Worm (Caenorhabditis elegans) whole organism, L1 larva: ENCODE data around the gene nhr-59.
"Not testable (repeated sequence)": the region's sequence is repeated elsewhere in the genome, so short reads cannot be mapped to it uniquely, and the experiment has no call there.

Experiments
- C34B4.2 ChIP-seq: sonication (generic microtip); optimal IDR thresholded peaks from 2 replicates; lab custom pipeline; 2017; ENCODE audit warnings: mild to moderate bottlenecking, missing genetic modification characterization, missing compliant biosample characterization
- F16B12.6 ChIP-seq: fragments of 150-350 bp; optimal IDR thresholded peaks from 2 replicates; lab custom pipeline; 2014; ENCODE audit warnings: missing biosample characterization, missing genetic modification characterization
- Y116A8C.19 ChIP-seq: sonication (generic microtip); optimal IDR thresholded peaks from 2 replicates; lab custom pipeline; 2016; ENCODE audit warnings: missing compliant biosample characterization, missing genetic modification characterization, borderline replicate concordance
- aha-1 ChIP-seq: fragments of 150-350 bp; optimal IDR thresholded peaks from 2 replicates; lab custom pipeline; 2014; ENCODE audit warnings: missing biosample characterization, missing genetic modification characterization
- aly-2 ChIP-seq: fragments of 150-350 bp; optimal IDR thresholded peaks from 2 replicates; lab custom pipeline; 2014; ENCODE audit warnings: missing biosample characterization, missing genetic modification characterization
- ceh-8 ChIP-seq: fragments of 200-800 bp; sonication (Bioruptor generic); optimal IDR thresholded peaks from 2 replicates; lab custom pipeline; 2018; ENCODE audit warnings: mild to moderate bottlenecking, missing genetic modification characterization, moderate library complexity, missing compliant biosample characterization
- ceh-82 ChIP-seq, 3 experiments: fragments of 150-350 bp in 1 of 3; sonication (generic microtip) in 2 of 3; optimal IDR thresholded peaks; 2 replicates each; lab custom pipeline; 2014 to 2017; ENCODE audit warnings: missing biosample characterization in 3 of 3, missing genetic modification characterization in 3 of 3
- ces-1 ChIP-seq: fragments of 150-350 bp; optimal IDR thresholded peaks from 2 replicates; lab custom pipeline; 2014; ENCODE audit warnings: missing biosample characterization, missing genetic modification reagents, missing genetic modification characterization
- dsc-1 ChIP-seq: sonication (generic microtip); optimal IDR thresholded peaks from 2 replicates; lab custom pipeline; 2016; ENCODE audit warnings: mild to moderate bottlenecking, missing genetic modification characterization, missing compliant biosample characterization
- efl-1 ChIP-seq, 4 experiments: fragments of 150-350 bp; optimal IDR thresholded peaks in 3 of 4; peaks in 1 of 4; 1 replicate in 1 of 4; 2 replicates in 3 of 4; lab custom pipeline; 2014; ENCODE audit warnings: missing biosample characterization in 2 of 4, missing genetic modification characterization in 2 of 4, missing genetic modification reagents in 2 of 4
- elt-2 ChIP-seq: sonication (generic microtip); optimal IDR thresholded peaks from 2 replicates; lab custom pipeline; 2016; ENCODE audit warnings: missing genetic modification characterization, mild to moderate bottlenecking, inconsistent platforms, missing compliant biosample characterization, missing genetic modification reagents
- elt-3 ChIP-seq, 6 experiments: fragments of 150-350 bp in 1 of 6; sonication (generic microtip); optimal IDR thresholded peaks; 2 replicates each; lab custom pipeline; 2017 to 2018; ENCODE audit warnings: missing biosample characterization in 6 of 6, missing genetic modification characterization in 6 of 6, inconsistent platforms in 1 of 6
- ets-5 ChIP-seq: fragments of 200-800 bp; sonication (Bioruptor generic); IDR thresholded peaks from 2 replicates; pipeline ENCODE4 v1.3.6; 2022; ENCODE audit warnings: missing genetic modification characterization, missing compliant biosample characterization
- fkh-10 ChIP-seq: sonication (generic microtip); optimal IDR thresholded peaks from 2 replicates; lab custom pipeline; 2017; ENCODE audit warnings: missing biosample characterization, missing genetic modification reagents, missing genetic modification characterization
- fos-1 ChIP-seq: fragments of 150-350 bp; optimal IDR thresholded peaks from 2 replicates; lab custom pipeline; 2014; ENCODE audit warnings: missing biosample characterization, missing genetic modification characterization
- irx-1 ChIP-seq: sonication (generic microtip); optimal IDR thresholded peaks from 2 replicates; lab custom pipeline; 2016; ENCODE audit warnings: missing genetic modification characterization, missing compliant biosample characterization
- jun-1 ChIP-seq: fragments of 150-350 bp; optimal IDR thresholded peaks from 2 replicates; lab custom pipeline; 2014; ENCODE audit warnings: missing biosample characterization, missing genetic modification reagents, missing genetic modification characterization
- lin-13 ChIP-seq: fragments of 150-350 bp; optimal IDR thresholded peaks from 2 replicates; lab custom pipeline; 2014; ENCODE audit warnings: missing biosample characterization, missing genetic modification reagents, missing genetic modification characterization
- lin-15B ChIP-seq: fragments of 150-350 bp; sonication (generic microtip); optimal IDR thresholded peaks from 3 replicates; lab custom pipeline; 2014; ENCODE audit warnings: missing biosample characterization, missing genetic modification characterization
- lin-35 ChIP-seq, 2 experiments: fragments of 150-350 bp; optimal IDR thresholded peaks; 2 replicates each; lab custom pipeline; 2014; ENCODE audit warnings: missing biosample characterization in 2 of 2, missing genetic modification characterization in 2 of 2, missing genetic modification reagents in 2 of 2
- lin-39 ChIP-seq: fragments of 150-350 bp; optimal IDR thresholded peaks from 2 replicates; lab custom pipeline; 2014; ENCODE audit warnings: missing biosample characterization, missing genetic modification reagents, missing genetic modification characterization
- lir-3 ChIP-seq: sonication (generic microtip); optimal IDR thresholded peaks from 2 replicates; lab custom pipeline; 2016; ENCODE audit warnings: mild to moderate bottlenecking, missing genetic modification characterization, moderate library complexity, missing compliant biosample characterization; ENCODE audit not compliant: poor library complexity
- lsy-2 ChIP-seq, 2 experiments: fragments of 150-350 bp; optimal IDR thresholded peaks; 2 replicates each; lab custom pipeline; 2014; ENCODE audit warnings: missing biosample characterization in 2 of 2, missing genetic modification characterization in 2 of 2
- nhr-12 ChIP-seq: sonication (generic microtip); optimal IDR thresholded peaks from 2 replicates; lab custom pipeline; 2017; ENCODE audit warnings: missing biosample characterization, missing genetic modification characterization
- nhr-28 ChIP-seq: fragments of 150-350 bp; optimal IDR thresholded peaks from 2 replicates; lab custom pipeline; 2014; ENCODE audit warnings: missing biosample characterization, missing genetic modification characterization
- nhr-71 ChIP-seq: sonication (generic microtip); optimal IDR thresholded peaks from 2 replicates; lab custom pipeline; 2016; ENCODE audit warnings: mild to moderate bottlenecking, missing genetic modification characterization, moderate library complexity, missing compliant biosample characterization
- nhr-76 ChIP-seq: sonication (generic microtip); optimal IDR thresholded peaks from 2 replicates; lab custom pipeline; 2017; ENCODE audit warnings: missing biosample characterization, missing genetic modification characterization
- nhr-85 ChIP-seq: sonication (generic microtip); peaks from one replicate; lab custom pipeline; 2016; ENCODE audit warnings: missing genetic modification characterization, inconsistent platforms, missing compliant biosample characterization
- pqm-1 ChIP-seq: sonication (generic microtip); optimal IDR thresholded peaks from 3 replicates; lab custom pipeline; 2017; ENCODE audit warnings: missing biosample characterization, missing genetic modification characterization
- snu-23 ChIP-seq: sonication (generic microtip); optimal IDR thresholded peaks from 2 replicates; lab custom pipeline; 2016; ENCODE audit warnings: missing genetic modification characterization, missing compliant biosample characterization
- sox-4 ChIP-seq: sonication (generic microtip); optimal IDR thresholded peaks from 2 replicates; lab custom pipeline; 2016; ENCODE audit warnings: missing genetic modification characterization, missing compliant biosample characterization
- sup-37 ChIP-seq: fragments of 200-800 bp; sonication (Bioruptor generic); optimal IDR thresholded peaks from 2 replicates; lab custom pipeline; 2018; ENCODE audit warnings: mild to moderate bottlenecking, missing genetic modification characterization, missing compliant biosample characterization
- swsn-7 ChIP-seq: sonication (generic microtip); optimal IDR thresholded peaks from 2 replicates; lab custom pipeline; 2016; ENCODE audit warnings: missing genetic modification characterization, missing compliant biosample characterization
- unc-86 ChIP-seq: sonication (generic microtip); optimal IDR thresholded peaks from 2 replicates; lab custom pipeline; 2016; ENCODE audit warnings: missing genetic modification characterization, missing compliant biosample characterization
- vab-15 ChIP-seq: sonication (generic microtip); optimal IDR thresholded peaks from 2 replicates; lab custom pipeline; 2017; ENCODE audit warnings: missing genotype, mild to moderate bottlenecking, missing genetic modification characterization, missing compliant biosample characterization
- xbp-1 ChIP-seq: sonication (generic microtip); optimal IDR thresholded peaks from 2 replicates; lab custom pipeline; 2016; ENCODE audit warnings: missing genetic modification characterization, missing compliant biosample characterization
- zag-1 ChIP-seq: fragments of 150-350 bp; optimal IDR thresholded peaks from 2 replicates; lab custom pipeline; 2014; ENCODE audit warnings: missing biosample characterization, missing genetic modification characterization
- zip-4 ChIP-seq: fragments of 200-800 bp; sonication (Bioruptor generic); optimal IDR thresholded peaks from 2 replicates; lab custom pipeline; 2018; ENCODE audit warnings: mild to moderate bottlenecking, missing genetic modification characterization, moderate library complexity, missing compliant biosample characterization

The nhr-59 gene

ce11 chrV:2326378-2326777, 48.3 kb upstream of the nhr-59 start, which contains the start of gene pud-4:
pud-4 (plus strand) TSS chrV:2326678.
- TF ChIP-seq C34B4.2 (tag; lab: Kevin White, UChicago) (no peak), ceh-8 (no peak), lsy-2 (tag; optimal IDR thresholded peaks at IDR 0.05; lab: Kevin White, UChicago) (no peak), swsn-7 (tag; lab: Kevin White, UChicago) (no peak), F16B12.6 (tag; lab: Kevin White, UChicago) (no peak), zip-4 (GFP tag; lab: Kevin White, UChicago) (no peak), ets-5 (GFP tag; lab: Robert Waterston, UW) (no peak)

ce11 chrV:2325052-2325451, 47.0 kb upstream of the nhr-59 start, which contains the start of gene pud-3:
pud-3 (minus strand) TSS chrV:2325152.
- TF ChIP-seq Y116A8C.19 (tag; lab: Kevin White, UChicago), result no peak
- no peak for TF ChIP-seq zag-1 (tag; lab: Kevin White, UChicago)
- no peak for TF ChIP-seq xbp-1
- TF ChIP-seq lir-3 (tag; lab: Kevin White, UChicago), result no peak
- TF ChIP-seq fkh-10 (GFP tag; lab: Kevin White, UChicago), result no peak
- TF ChIP-seq fos-1 (tag; lab: Kevin White, UChicago), result no peak
- TF ChIP-seq swsn-7 (tag; lab: Kevin White, UChicago), result no peak
- no peak for TF ChIP-seq nhr-12
- TF ChIP-seq ceh-82 (tag; optimal IDR thresholded peaks at IDR 0.05; lab: Kevin White, UChicago), result no peak
- no peak for TF ChIP-seq lin-15B (tag; lab: Kevin White, UChicago)
- TF ChIP-seq lin-39 (tag; lab: Kevin White, UChicago), result no peak
- TF ChIP-seq dsc-1 (tag; lab: Kevin White, UChicago), result no peak
- TF ChIP-seq aly-2 (tag; lab: Kevin White, UChicago), result no peak
- TF ChIP-seq nhr-28 (tag; lab: Kevin White, UChicago), result no peak
- no peak for TF ChIP-seq vab-15 (tag; lab: Kevin White, UChicago)
- no peak for TF ChIP-seq sox-4 (tag; lab: Kevin White, UChicago)
- TF ChIP-seq, all 84 proteins: peak for 0

ce11 chrV:2324260-2324659, 46.2 kb upstream of the nhr-59 start:
- no peak for TF ChIP-seq sup-37 (GFP tag; lab: Kevin White, UChicago)
- TF ChIP-seq ces-1, result no peak
- peak in 1 of 2 experiments; percentile 14 for TF ChIP-seq lin-35 (GFP tag; optimal IDR thresholded peaks at IDR 0.05; lab: Kevin White, UChicago)
- peak; percentile 99 for TF ChIP-seq elt-2 (tag; lab: Kevin White, UChicago)
- no peak for TF ChIP-seq aha-1 (tag; lab: Kevin White, UChicago)
- TF ChIP-seq ceh-82 (tag; optimal IDR thresholded peaks at IDR 0.05; lab: Kevin White, UChicago), result no peak
- TF ChIP-seq nhr-12, result no peak
- TF ChIP-seq unc-86 (tag; lab: Kevin White, UChicago), result no peak
- no peak for TF ChIP-seq lin-13 (GFP tag; lab: Kevin White, UChicago)
- no peak for TF ChIP-seq snu-23 (GFP tag; lab: Kevin White, UChicago)
- TF ChIP-seq pqm-1 (tag; lab: Kevin White, UChicago), result peak; percentile 72
- no peak for TF ChIP-seq zag-1 (tag; lab: Kevin White, UChicago)
- no peak for TF ChIP-seq irx-1
- peak; percentile 59 for TF ChIP-seq nhr-71 (tag; lab: Kevin White, UChicago)
- TF ChIP-seq lin-15B (tag; lab: Kevin White, UChicago), result no peak
- TF ChIP-seq lsy-2 (tag; optimal IDR thresholded peaks at IDR 0.05; lab: Kevin White, UChicago), result no peak
- peak; percentile 48 for TF ChIP-seq jun-1 (tag; lab: Kevin White, UChicago)
- TF ChIP-seq efl-1 (optimal IDR thresholded peaks at IDR 0.05; lab: Kevin White, UChicago), result no peak
- peak in 1 of 2 experiments; percentile 7 for TF ChIP-seq efl-1 (GFP tag; optimal IDR thresholded peaks at IDR 0.05 in 1 of 2; lab: Kevin White, UChicago)
- no peak for TF ChIP-seq nhr-85

ce11 chrV:2322466-2322865, 44.4 kb upstream of the nhr-59 start, which contains the start of gene pud-1.2:
pud-1.2 (minus strand) TSS chrV:2322566.
- TF ChIP-seq elt-3 (tag; optimal IDR thresholded peaks at IDR 0.05; lab: Kevin White, UChicago); aly-2 (tag; lab: Kevin White, UChicago); nhr-76: not testable (repeated sequence)
